Worm (Caenorhabditis elegans): ENCODE data around the gene maa-1.

DNA sequence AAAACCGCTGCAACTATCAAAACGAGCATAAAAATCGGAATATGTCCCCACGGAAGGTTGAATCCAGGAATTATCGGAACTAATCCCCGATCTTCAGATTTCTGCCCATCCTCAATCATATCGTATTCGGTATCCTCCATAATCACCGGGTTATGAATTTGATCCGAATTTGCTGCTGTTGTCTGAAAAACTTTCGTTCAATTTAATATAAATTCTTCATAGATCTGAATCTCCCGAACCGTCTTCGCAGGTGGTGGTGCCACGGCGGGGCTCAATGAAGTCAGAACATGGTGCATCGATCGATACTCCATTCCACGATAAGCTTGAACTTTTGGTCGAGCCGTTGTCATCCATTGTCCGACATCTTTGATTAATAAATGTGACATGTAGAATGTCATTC, 34.5 kb upstream of the maa-1 start:
- TF ChIP-seq ama-1 (optimal IDR thresholded peaks at IDR 0.05) = no peak
- TF ChIP-seq hmg-4 (GFP tag; optimal IDR thresholded peaks at IDR 0.05) = no peak
- TF ChIP-seq ets-7 (tag; optimal IDR thresholded peaks at IDR 0.05) = no peak
- no peak for TF ChIP-seq B0310.2 (tag; optimal IDR thresholded peaks at IDR 0.05)
- TF ChIP-seq pes-1 (GFP tag; IDR thresholded peaks at IDR 0.05) = no peak
- no peak for TF ChIP-seq flt-1 (GFP tag; IDR thresholded peaks at IDR 0.05)
- TF ChIP-seq ceh-36 (tag; optimal IDR thresholded peaks at IDR 0.05) = no peak
- TF ChIP-seq F13C5.2 (tag; optimal IDR thresholded peaks at IDR 0.05) = no peak
- TF ChIP-seq hmbx-1 (tag; optimal IDR thresholded peaks at IDR 0.05) = no peak
- TF ChIP-seq aly-1 (tag; optimal IDR thresholded peaks at IDR 0.05) = no peak
- no peak for TF ChIP-seq tra-4 (tag; optimal IDR thresholded peaks at IDR 0.05)
- no peak for TF ChIP-seq scrt-1 (GFP tag; IDR thresholded peaks at IDR 0.05)
- TF ChIP-seq ceh-13 (GFP tag; optimal IDR thresholded peaks at IDR 0.05) = no peak
